Fruit fly (Drosophila melanogaster): ENCODE measurements around the gene lmgA.

lmgA gene

DNA sequence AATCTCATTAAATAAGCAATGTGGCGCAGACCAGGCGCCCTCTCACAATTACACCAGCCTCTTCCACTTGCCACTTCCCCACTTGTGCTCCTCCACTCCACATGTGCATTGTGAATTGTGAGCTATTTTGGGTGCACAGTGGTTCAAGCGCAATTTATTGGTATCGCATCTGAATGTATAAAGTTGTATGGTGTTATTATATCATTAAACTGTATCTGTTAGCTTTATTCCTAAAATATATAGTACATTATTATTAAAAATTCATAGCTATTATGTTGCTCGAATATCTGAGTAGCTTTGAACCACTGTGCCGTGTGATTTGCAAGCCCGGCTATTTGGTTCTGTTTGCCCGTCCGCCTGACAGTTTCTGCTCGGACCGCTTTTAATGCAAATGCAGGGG, 46.5 kb upstream of the lmgA start (continued):
- TF ChIP-seq Deaf1 (tag; optimal IDR thresholded peaks at IDR 0.05) (peak; percentile 47), Hr78 (GFP tag; optimal IDR thresholded peaks at IDR 0.05) (peak in 1 of 2 experiments; percentile 61), CG2889 (GFP tag; IDR thresholded peaks at IDR 0.05) (peak; percentile 68; the same call in 2 of the 3 replicates), CG17186 (GFP tag; optimal IDR thresholded peaks at IDR 0.05) (peak; percentile 62), Hr39 (optimal IDR thresholded peaks at IDR 0.05) (no peak), CG1529 (GFP tag; optimal IDR thresholded peaks at IDR 0.05) (peak; percentile 87), CG7963 (GFP tag; IDR thresholded peaks at IDR 0.05; ENCODE audit: partially characterized antibody) (peak; percentile 32; the same call in 1 of the 3 replicates), p53 (GFP tag; optimal IDR thresholded peaks at IDR 0.05) (no peak), CG16779 (GFP tag; IDR thresholded peaks at IDR 0.05) (0 out of 2 replicates have a peak, but pooled peaks have one; percentile 48), cato (GFP tag; optimal IDR thresholded peaks at IDR 0.05; ENCODE audit: borderline replicate concordance) (peak; percentile 83), Hmr (GFP tag; optimal IDR thresholded peaks at IDR 0.05) (peak; percentile 43), CG34224 (GFP tag; IDR thresholded peaks at IDR 0.05; ENCODE audit: partially characterized antibody) (no peak), br (optimal IDR thresholded peaks at IDR 0.05) (no peak), dmrt99B (tag; optimal IDR thresholded peaks at IDR 0.05) (peak; percentile 92), cas (GFP tag; IDR thresholded peaks at IDR 0.05) (0 out of 2 replicates have a peak, but pooled peaks have one; percentile 52), CG6813 (GFP tag; optimal IDR thresholded peaks at IDR 0.05) (peak; percentile 61), gsb (GFP tag; IDR thresholded peaks at IDR 0.05) (no peak), Dek (tag; optimal IDR thresholded peaks at IDR 0.05) (peak; percentile 39), kah (GFP tag; optimal IDR thresholded peaks at IDR 0.05) (peak; percentile 72), kay (GFP tag; optimal IDR thresholded peaks at IDR 0.05) (peak; percentile 63), fu2 (GFP tag; optimal IDR thresholded peaks at IDR 0.05) (no peak), fd96Cb (tag; optimal IDR thresholded peaks at IDR 0.05) (peak; percentile 91), MTF-1 (GFP tag; optimal IDR thresholded peaks at IDR 0.05; ENCODE audit: borderline replicate concordance) (peak; percentile 74), twi (tag; optimal IDR thresholded peaks at IDR 0.05) (peak; percentile 86), ab (GFP tag; optimal IDR thresholded peaks at IDR 0.05) (no peak), CG10431 (GFP tag; optimal IDR thresholded peaks at IDR 0.05) (peak; percentile 60), Dll (GFP tag; IDR thresholded peaks at IDR 0.05; ENCODE audit: partially characterized antibody) (0 out of 4 replicates have a peak, but pooled peaks have one; percentile 13), prd (optimal IDR thresholded peaks at IDR 0.05) (no peak), prd (GFP tag; IDR thresholded peaks at IDR 0.05) (peak; percentile 96), Side (GFP tag; optimal IDR thresholded peaks at IDR 0.05) (peak; percentile 2), Six4 (GFP tag; optimal IDR thresholded peaks at IDR 0.05) (peak; percentile 88), Xbp1 (GFP tag; optimal IDR thresholded peaks at IDR 0.05) (peak; percentile 88), CG2712 (tag; optimal IDR thresholded peaks at IDR 0.05) (peak; percentile 95), CG13424 (tag; optimal IDR thresholded peaks at IDR 0.05) (peak; percentile 87), Scr (GFP tag; IDR thresholded peaks at IDR 0.05; ENCODE audit: partially characterized antibody) (no peak), cg (GFP tag; optimal IDR thresholded peaks at IDR 0.05) (no peak), HmgD (GFP tag; optimal IDR thresholded peaks at IDR 0.05) (no peak), otp (GFP tag; IDR thresholded peaks at IDR 0.05) (peak; percentile 92), vfl (GFP tag; optimal IDR thresholded peaks at IDR 0.05) (no peak), disco-r (GFP tag; optimal IDR thresholded peaks at IDR 0.05) (no peak), HLH3B (GFP tag; IDR thresholded peaks at IDR 0.05) (peak; percentile 92), CG7745 (tag; optimal IDR thresholded peaks at IDR 0.05) (peak; percentile 59), CG10147 (GFP tag; optimal IDR thresholded peaks at IDR 0.05) (peak; percentile 34), NK7.1 (GFP tag; optimal IDR thresholded peaks at IDR 0.05) (no peak), gfzf (GFP tag; optimal IDR thresholded peaks at IDR 0.05) (no peak), CG4282 (GFP tag; optimal IDR thresholded peaks at IDR 0.05) (peak; percentile 16), CG4730 (GFP tag; IDR thresholded peaks at IDR 0.05) (peak; percentile 84), bbx (GFP tag; IDR thresholded peaks at IDR 0.05; ENCODE audit: partially characterized antibody) (no peak), H15 (GFP tag; IDR thresholded peaks at IDR 0.05) (peak; percentile 90), h (optimal IDR thresholded peaks at IDR 0.05) (no peak), CG16815 (GFP tag; optimal IDR thresholded peaks at IDR 0.05) (peak; percentile 70)
